Fruit fly (Drosophila melanogaster) whole organism, embryonic: ENCODE results near the gene CG31974.

Experiments used
- Abd-B ChIP-seq: fragments of 200-800 bp; sonication (Bioruptor generic); optimal IDR thresholded peaks from 2 replicates; lab custom pipeline; 2018; ENCODE audit warnings: missing biosample characterization, mild to moderate bottlenecking, missing genetic modification characterization, moderate library complexity
- CG17186 ChIP-seq: fragments of 200-800 bp; sonication (Bioruptor generic); optimal IDR thresholded peaks from 3 replicates; lab custom pipeline; 2017; ENCODE audit warnings: missing biosample characterization, missing genetic modification reagents, missing genetic modification characterization
- CG18476 ChIP-seq: fragments of 200-800 bp; sonication (Bioruptor generic); optimal IDR thresholded peaks from 2 replicates; lab custom pipeline; 2016; ENCODE audit warnings: missing biosample characterization, mild to moderate bottlenecking, missing genetic modification characterization
- Hmr ChIP-seq: fragments of 200-800 bp; sonication (Bioruptor generic); optimal IDR thresholded peaks from 3 replicates; lab custom pipeline; 2017; ENCODE audit warnings: mild to moderate bottlenecking, missing biosample characterization, missing genetic modification reagents, missing genetic modification characterization
- kay ChIP-seq: fragments of 200-800 bp; sonication (Bioruptor generic); optimal IDR thresholded peaks from 2 replicates; lab custom pipeline; 2016; ENCODE audit warnings: missing biosample characterization, missing genetic modification characterization
- pnt ChIP-seq: fragments of 200-800 bp; sonication (Bioruptor generic); optimal IDR thresholded peaks from 3 replicates; lab custom pipeline; 2016; ENCODE audit warnings: missing biosample characterization, missing genetic modification characterization
- stc ChIP-seq: fragments of 200-800 bp; sonication (Bioruptor generic); IDR thresholded peaks from 2 replicates; pipeline ENCODE4 v1.3.6; 2022; ENCODE audit warnings: missing biosample characterization, missing genetic modification characterization

DNA sequence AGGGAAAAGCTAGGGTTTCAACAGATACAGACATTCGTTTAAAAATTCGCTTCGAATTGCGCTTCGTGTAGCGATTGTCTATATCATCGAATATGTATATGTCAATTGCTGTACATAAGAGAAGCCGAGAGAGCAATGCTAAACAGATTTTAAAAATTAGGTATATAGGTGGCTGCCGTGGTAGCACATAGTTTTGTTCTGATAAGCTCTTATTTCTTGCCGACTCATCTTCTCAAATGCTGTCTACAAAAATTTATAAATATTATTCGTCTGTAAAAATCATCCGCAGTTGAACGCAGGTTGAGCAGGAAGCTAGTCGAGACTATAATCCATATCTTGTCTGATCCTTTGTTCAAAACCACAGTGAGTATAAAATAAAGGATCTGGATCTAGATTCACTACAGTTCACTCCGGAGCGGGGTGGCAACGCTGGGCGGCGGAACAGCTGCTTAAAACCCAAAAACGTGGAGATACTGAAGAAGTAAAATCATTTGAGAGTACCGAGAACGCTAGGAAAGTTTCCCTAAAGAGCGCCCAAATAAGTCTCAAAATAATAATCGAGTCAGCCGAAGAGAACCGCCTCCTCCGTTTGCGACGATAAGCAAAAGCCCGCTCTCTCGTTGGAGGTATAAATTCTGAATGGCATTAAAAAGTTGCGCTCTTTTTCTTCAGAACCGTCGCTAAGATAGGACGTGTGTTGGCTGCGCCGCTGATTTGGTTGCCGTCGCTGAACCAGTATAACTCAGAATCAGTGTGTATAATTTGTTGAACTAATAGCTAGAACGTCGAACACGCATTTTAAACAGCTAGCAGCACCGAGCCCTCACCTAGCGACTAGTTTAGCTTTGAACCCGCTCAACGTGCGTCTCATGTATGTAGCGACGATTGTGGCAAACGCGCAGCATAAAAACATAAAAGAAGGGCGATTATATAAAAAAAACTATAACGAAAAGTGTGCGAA, 35.1 kb downstream of the CG31974 start:
- TF ChIP-seq CG17186 (GFP tag; lab: Kevin White, UChicago): no peak
- no peak for TF ChIP-seq stc
- TF ChIP-seq pnt (GFP tag; lab: Kevin White, UChicago): no peak
- TF ChIP-seq CG18476 (GFP tag; lab: Kevin White, UChicago): no peak
- no peak for TF ChIP-seq kay
- no peak for TF ChIP-seq Hmr
- no peak for TF ChIP-seq Abd-B (GFP tag; lab: Kevin White, UChicago)
